Worm (Caenorhabditis elegans): ENCODE data around the gene K08H10.6.
A peak's percentile ranks its signal among the peaks of the same experiment; 100 is the strongest.

Gene K08H10.6

DNA sequence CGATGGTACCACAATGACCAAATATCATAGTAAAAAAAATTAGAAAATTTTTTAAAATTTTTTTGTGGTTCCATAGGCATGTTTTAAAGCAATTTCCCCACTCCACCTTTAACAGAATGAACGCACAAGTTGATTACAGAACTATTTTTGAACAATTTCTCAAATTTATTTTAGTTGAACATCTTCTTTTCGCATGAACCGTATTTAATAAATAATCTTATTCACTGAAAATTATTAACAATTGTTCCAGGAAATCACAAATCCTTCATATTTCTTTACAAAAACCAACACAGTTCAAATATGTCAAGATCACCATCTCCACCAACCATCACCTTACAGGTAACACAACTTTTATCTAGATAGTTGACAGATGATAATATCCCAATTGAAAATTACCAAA lies 15.9 kb upstream of the K08H10.6 start, which contains the start of gene lea-1:
TSS of gene lea-1 (plus strand) at position 301 of the 400 bp plus-strand sequence.
- no peak for TF ChIP-seq lsy-12 (tag; optimal IDR thresholded peaks at IDR 0.05)
- TF ChIP-seq fos-1 (tag; optimal IDR thresholded peaks at IDR 0.05): no peak
- no peak for TF ChIP-seq fkh-10 (GFP tag; optimal IDR thresholded peaks at IDR 0.05)
- TF ChIP-seq tbx-2 (tag; optimal IDR thresholded peaks at IDR 0.05): no peak
- TF ChIP-seq nhr-76 (tag; optimal IDR thresholded peaks at IDR 0.05): no peak
- TF ChIP-seq zag-1 (tag; optimal IDR thresholded peaks at IDR 0.05): no peak
- TF ChIP-seq skn-1 (tag; optimal IDR thresholded peaks at IDR 0.05): no peak

DNA sequence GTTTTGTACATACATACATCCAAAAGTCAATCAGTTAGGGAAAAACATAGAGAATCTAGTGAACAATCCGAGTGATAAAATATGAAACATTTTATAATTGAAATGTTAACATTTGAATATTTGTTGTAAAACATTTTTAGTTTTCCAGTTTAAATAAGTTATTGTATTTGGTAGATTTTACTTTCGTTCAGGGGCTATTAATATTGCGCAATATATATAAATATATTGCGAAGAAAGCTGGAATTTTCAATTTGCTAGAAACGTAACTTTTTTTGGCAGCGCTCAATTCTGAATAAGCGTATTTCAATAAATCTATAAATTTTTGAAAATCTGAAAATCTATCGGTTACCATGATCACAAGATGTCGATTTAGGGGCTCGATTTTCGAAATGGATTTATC lies 11.8 kb upstream of the K08H10.6 start:
- no peak for TF ChIP-seq R02D3.7 (tag; optimal IDR thresholded peaks at IDR 0.05)
- no peak for TF ChIP-seq pqm-1 (tag; optimal IDR thresholded peaks at IDR 0.05)
- peak; percentile 2 for TF ChIP-seq pha-4 (tag; optimal IDR thresholded peaks at IDR 0.05)

DNA sequence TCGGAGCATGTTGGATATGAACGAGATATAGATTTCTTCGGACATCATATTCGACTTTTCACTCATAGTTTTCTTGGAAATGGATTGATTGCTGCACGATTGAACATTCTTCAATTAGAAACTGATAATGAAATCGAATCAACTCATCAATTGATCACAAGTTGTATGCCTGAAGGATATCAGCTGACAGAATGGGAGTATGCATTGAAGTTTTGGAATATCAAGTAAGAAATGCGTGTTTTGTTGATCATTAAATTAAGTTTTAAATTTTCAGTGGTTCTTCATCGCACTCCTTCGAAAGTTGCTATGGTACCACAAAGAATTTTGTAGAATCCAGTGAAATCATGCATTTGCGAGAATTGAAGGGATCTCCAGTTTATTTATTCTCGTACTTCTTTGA lies 10.7 kb upstream of the K08H10.6 start:
- TF ChIP-seq tbx-2 (tag; optimal IDR thresholded peaks at IDR 0.05): no peak
- TF ChIP-seq skn-1 (tag; optimal IDR thresholded peaks at IDR 0.05): no peak
- no peak for TF ChIP-seq ztf-11 (tag; optimal IDR thresholded peaks at IDR 0.05)
- TF ChIP-seq pha-4 (tag; optimal IDR thresholded peaks at IDR 0.05): no peak
- no peak for TF ChIP-seq ZK546.5 (tag; optimal IDR thresholded peaks at IDR 0.05)
- no peak for TF ChIP-seq unc-62 (GFP tag; optimal IDR thresholded peaks at IDR 0.05)
- no peak for TF ChIP-seq ceh-9 (tag; optimal IDR thresholded peaks at IDR 0.05)
- TF ChIP-seq elt-1 (tag; optimal IDR thresholded peaks at IDR 0.05): no peak
- TF ChIP-seq egl-5 (tag; optimal IDR thresholded peaks at IDR 0.05): no peak
- TF ChIP-seq nfya-1 (tag; optimal IDR thresholded peaks at IDR 0.05; ENCODE audit: insufficient read depth): no peak
- TF ChIP-seq nhr-77 (tag; optimal IDR thresholded peaks at IDR 0.05): no peak
- no peak for TF ChIP-seq fkh-10 (GFP tag; optimal IDR thresholded peaks at IDR 0.05)
- TF ChIP-seq lsy-12 (tag; optimal IDR thresholded peaks at IDR 0.05): no peak
- TF ChIP-seq elt-3 (tag; optimal IDR thresholded peaks at IDR 0.05): no peak

DNA sequence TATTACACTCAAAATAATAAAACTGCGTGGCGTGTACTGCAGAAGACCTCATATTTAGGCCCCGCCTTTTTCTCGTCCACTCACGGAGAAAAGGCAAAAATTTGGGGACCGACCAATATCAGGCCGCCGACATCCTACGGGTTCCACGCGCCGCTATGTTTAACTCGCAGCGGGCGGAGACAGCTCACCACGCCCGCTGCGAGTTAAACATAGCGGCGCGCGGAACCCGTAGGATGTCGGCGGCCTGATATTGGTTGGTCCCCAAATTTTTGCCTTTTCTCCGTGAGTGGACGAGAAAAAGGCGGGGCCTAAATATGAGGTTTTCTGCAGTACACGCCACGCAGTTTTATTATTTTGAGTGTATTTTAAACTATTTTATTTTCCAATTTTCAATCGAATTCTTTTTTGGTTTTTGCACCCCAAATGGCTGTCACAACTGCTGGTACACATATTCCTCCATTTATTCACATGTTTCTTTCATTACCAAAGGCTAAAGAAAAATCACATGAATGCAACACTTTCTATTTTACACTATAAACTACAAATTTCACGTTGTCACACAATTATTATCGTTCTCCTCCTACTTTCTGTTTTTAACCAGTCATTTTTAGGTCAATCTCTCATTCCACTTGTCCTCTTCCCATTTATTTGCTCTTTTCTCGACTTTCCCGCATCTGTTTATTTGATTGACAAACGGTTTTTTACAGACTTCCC lies 8.5 kb upstream of the K08H10.6 start, which contains the start of gene uda-1:
TSS of gene uda-1 (plus strand) at position 708 of the 714 bp plus-strand sequence.
- TF ChIP-seq pha-4 (tag; optimal IDR thresholded peaks at IDR 0.05): peak; percentile 53

DNA sequence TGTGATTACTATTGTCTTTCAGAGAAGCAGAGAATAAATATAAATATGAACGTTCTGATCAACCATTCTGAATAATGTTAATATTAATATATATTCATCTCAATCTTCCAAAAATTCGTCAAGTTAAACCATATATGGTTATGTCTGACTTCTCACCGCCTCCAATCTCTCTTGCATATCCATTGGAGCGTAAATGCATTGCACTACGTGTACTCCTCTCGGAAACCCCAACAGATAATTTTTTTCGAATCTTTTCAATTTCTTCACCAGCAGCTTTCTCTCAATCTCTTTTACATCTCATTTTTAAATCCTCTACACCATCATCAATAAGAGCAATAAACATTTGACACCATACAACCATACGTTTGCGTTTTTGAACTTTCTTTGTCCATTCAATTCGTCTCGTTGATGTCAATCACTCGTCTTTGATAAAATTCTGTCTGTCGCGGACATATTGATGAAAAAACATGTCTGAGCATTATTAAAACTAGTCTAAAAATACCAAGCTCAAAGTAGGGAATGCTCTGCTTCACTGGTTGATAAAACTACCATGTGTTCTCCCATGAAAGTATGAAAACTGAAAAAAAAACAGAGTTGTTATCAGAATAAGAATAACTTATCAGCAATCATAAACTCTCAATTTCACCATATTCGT lies 7.8 kb upstream of the K08H10.6 start:
- TF ChIP-seq jun-1 (tag; optimal IDR thresholded peaks at IDR 0.05): peak; percentile 8
- TF ChIP-seq skn-1 (tag; optimal IDR thresholded peaks at IDR 0.05): peak; percentile 31
- no peak for TF ChIP-seq ceh-82 (tag; optimal IDR thresholded peaks at IDR 0.05)
- peak; percentile 73 for TF ChIP-seq lin-15B (tag; optimal IDR thresholded peaks at IDR 0.05)
- peak; percentile 42 for TF ChIP-seq snpc-4 (tag; optimal IDR thresholded peaks at IDR 0.05)
- no peak for TF ChIP-seq fos-1 (tag; optimal IDR thresholded peaks at IDR 0.05)
- no peak for TF ChIP-seq egl-5 (tag; optimal IDR thresholded peaks at IDR 0.05)
- no peak for TF ChIP-seq ama-1 (optimal IDR thresholded peaks at IDR 0.05)
- no peak for TF ChIP-seq ceh-28 (tag; optimal IDR thresholded peaks at IDR 0.05)
- TF ChIP-seq aly-2 (tag; optimal IDR thresholded peaks at IDR 0.05): no peak
- TF ChIP-seq ZK546.5 (tag; optimal IDR thresholded peaks at IDR 0.05): no peak
- peak; percentile 52 for TF ChIP-seq nhr-43 (tag; optimal IDR thresholded peaks at IDR 0.05; ENCODE audit: poor library complexity, severe bottlenecking)
- TF ChIP-seq nhr-28 (tag; optimal IDR thresholded peaks at IDR 0.05): no peak
- no peak for TF ChIP-seq ceh-9 (tag; optimal IDR thresholded peaks at IDR 0.05)
- no peak for TF ChIP-seq tbx-2 (tag; optimal IDR thresholded peaks at IDR 0.05)
- peak; percentile 50 for TF ChIP-seq pqm-1 (tag; optimal IDR thresholded peaks at IDR 0.05)
- TF ChIP-seq nhr-25 (tag; optimal IDR thresholded peaks at IDR 0.05): peak; percentile 41
- TF ChIP-seq nhr-237 (tag; optimal IDR thresholded peaks at IDR 0.05): no peak
- no peak for TF ChIP-seq elt-3 (tag; optimal IDR thresholded peaks at IDR 0.05)
- no peak for TF ChIP-seq daf-12 (tag; optimal IDR thresholded peaks at IDR 0.05)
- TF ChIP-seq nhr-77 (tag; optimal IDR thresholded peaks at IDR 0.05): no peak
- no peak for TF ChIP-seq unc-39 (tag; optimal IDR thresholded peaks at IDR 0.05)
- peak; percentile 38 for TF ChIP-seq lin-39 (tag; optimal IDR thresholded peaks at IDR 0.05)
- TF ChIP-seq hmg-11 (tag; optimal IDR thresholded peaks at IDR 0.05): peak; percentile 57
- peak; percentile 53 for TF ChIP-seq nfya-1 (tag; optimal IDR thresholded peaks at IDR 0.05; ENCODE audit: insufficient read depth)
- no peak for TF ChIP-seq nhr-76 (tag; optimal IDR thresholded peaks at IDR 0.05)
- TF ChIP-seq R02D3.7 (tag; optimal IDR thresholded peaks at IDR 0.05): no peak
- TF ChIP-seq fkh-10 (GFP tag; optimal IDR thresholded peaks at IDR 0.05): no peak
- no peak for TF ChIP-seq ztf-11 (tag; optimal IDR thresholded peaks at IDR 0.05)
- no peak for TF ChIP-seq sea-2 (GFP tag; optimal IDR thresholded peaks at IDR 0.05)
- TF ChIP-seq nhr-23 (tag; optimal IDR thresholded peaks at IDR 0.05): peak; percentile 44
- TF ChIP-seq eor-1 (tag; optimal IDR thresholded peaks at IDR 0.05): no peak
- no peak for TF ChIP-seq mml-1 (tag; optimal IDR thresholded peaks at IDR 0.05)
- TF ChIP-seq nhr-12 (tag; optimal IDR thresholded peaks at IDR 0.05): no peak
- no peak for TF ChIP-seq zag-1 (tag; optimal IDR thresholded peaks at IDR 0.05)
- TF ChIP-seq nhr-67 (tag; optimal IDR thresholded peaks at IDR 0.05): no peak
- TF ChIP-seq elt-2 (tag; optimal IDR thresholded peaks at IDR 0.05): peak; percentile 79
